Fruit fly (Drosophila melanogaster): ENCODE data around the gene Oat.

DNA sequence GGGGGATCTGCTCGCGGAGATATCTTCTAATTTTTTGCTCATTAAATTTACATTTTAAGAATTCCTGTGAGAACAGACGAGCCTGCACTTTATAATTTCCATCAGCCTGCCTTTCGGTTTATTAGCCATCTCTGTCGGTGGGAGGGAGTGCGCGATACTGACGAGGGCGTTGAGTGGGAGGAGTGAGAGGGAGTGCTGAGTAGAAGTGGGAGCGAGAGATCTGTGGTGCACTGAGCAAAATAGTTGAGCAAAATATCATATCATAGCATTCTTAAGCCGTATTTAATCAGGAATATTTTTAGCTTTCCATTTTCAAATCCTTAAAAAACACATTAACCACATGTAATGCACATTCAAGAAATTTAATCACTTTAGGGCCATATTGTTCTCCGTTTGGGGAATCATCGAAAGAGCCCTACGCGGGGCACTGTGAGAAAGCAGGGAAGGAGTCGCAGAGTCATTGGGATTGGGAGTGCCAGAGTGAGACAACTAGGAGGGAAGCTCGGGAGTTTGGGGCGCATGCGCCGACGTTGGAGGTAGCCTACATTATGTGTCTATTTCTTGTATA is 15.5 kb upstream of the Oat start:
- TF ChIP-seq psq (optimal IDR thresholded peaks at IDR 0.05) (no peak), insv (optimal IDR thresholded peaks at IDR 0.05) (no peak)

Data from Kc167 (cell line).